Fruit fly (Drosophila melanogaster) whole organism, wandering third instar larva: ENCODE measurements around the gene CG15160.

ENCODE experiments used
- Abd-B ChIP-seq: fragments of >200 bp; optimal IDR thresholded peaks from 2 replicates; lab custom pipeline; 2017; ENCODE audit warnings: missing biosample characterization, missing genetic modification characterization
- Mio ChIP-seq: sonication (Bioruptor generic); optimal IDR thresholded peaks from 2 replicates; lab custom pipeline; 2016; ENCODE audit warnings: missing biosample characterization, missing genetic modification characterization
- N ChIP-seq: fragments of >200 bp; optimal IDR thresholded peaks from 2 replicates; lab custom pipeline; 2018; ENCODE audit warnings: missing biosample characterization, missing external identifiers, missing genetic modification characterization
- Rel ChIP-seq, 2 experiments: fragments of 200-800 bp; sonication (Bioruptor generic) in 1 of 2; optimal IDR thresholded peaks; 2 replicates in 1 of 2; 3 replicates in 1 of 2; lab custom pipeline; 2016 to 2019; ENCODE audit warnings: mild to moderate bottlenecking in 2 of 2, missing biosample characterization in 2 of 2, missing genetic modification characterization in 2 of 2, moderate library complexity in 1 of 2
- dl ChIP-seq, 2 experiments: fragments of 175-275, 200-275 bp in 1 of 2; fragments of 200-275 bp in 1 of 2; sonication (Bioruptor generic); optimal IDR thresholded peaks; lab custom pipeline; 2018; ENCODE audit warnings: mild to moderate bottlenecking in 2 of 2, missing biosample characterization in 2 of 2, missing genetic modification characterization in 2 of 2, moderate library complexity in 2 of 2; ENCODE audit not compliant: partially characterized antibody in 2 of 2, insufficient read depth in 1 of 2
- psq ChIP-seq: fragments of 200-800 bp; sonication (Bioruptor generic); optimal IDR thresholded peaks from 3 replicates; lab custom pipeline; 2017; ENCODE audit warnings: missing biosample characterization, mild to moderate bottlenecking, missing genetic modification characterization, moderate library complexity
- usp ChIP-seq: fragments of >200 bp; optimal IDR thresholded peaks from 2 replicates; lab custom pipeline; 2017; ENCODE audit warnings: missing biosample characterization, missing genetic modification characterization

- TF ChIP-seq N (no peak), dl (GFP tag; optimal IDR thresholded peaks at IDR 0.05; lab: Kevin White, UChicago; ENCODE audit: insufficient read depth in 1 of 2, partially characterized antibody in 2 of 2) (no peak), Mio (no peak), Abd-B (GFP tag; lab: Kevin White, UChicago) (no peak), usp (GFP tag; lab: Kevin White, UChicago) (no peak), psq (GFP tag; lab: Kevin White, UChicago) (no peak), Rel (GFP tag; optimal IDR thresholded peaks at IDR 0.05; lab: Kevin White, UChicago) (no peak), Rel (tag; optimal IDR thresholded peaks at IDR 0.05; lab: Kevin White, UChicago) (no peak)
Measured at dm6 chr2L:18584617-18585016, 6.1 kb upstream of the CG15160 start.
